Worm (Caenorhabditis elegans) whole organism, mixed stage, embryonic: Measurements from ENCODE around the gene tif-1A.

Experiments
- blmp-1 ChIP-seq: fragments of 150-350 bp; optimal IDR thresholded peaks from 2 replicates; lab custom pipeline; 2014; ENCODE audit warnings: missing biosample characterization, missing genetic modification characterization
- ceh-39 ChIP-seq: fragments of 150-350 bp; optimal IDR thresholded peaks from 2 replicates; lab custom pipeline; 2014; ENCODE audit warnings: missing biosample characterization, missing genetic modification characterization
- elt-1 ChIP-seq: sonication (generic microtip); optimal IDR thresholded peaks from 2 replicates; lab custom pipeline; 2017; ENCODE audit warnings: missing genetic modification characterization, mild to moderate bottlenecking, missing compliant biosample characterization, antibody characterized with exemption, moderate library complexity, borderline replicate concordance; ENCODE audit not compliant: insufficient read depth
- elt-3 ChIP-seq: fragments of 150-350 bp; optimal IDR thresholded peaks from 2 replicates; lab custom pipeline; 2014; ENCODE audit warnings: missing biosample characterization, missing genetic modification characterization
- lin-13 ChIP-seq: fragments of 150-350 bp; optimal IDR thresholded peaks from 2 replicates; lab custom pipeline; 2014; ENCODE audit warnings: missing biosample characterization, missing genetic modification characterization
- mab-5 ChIP-seq: fragments of 150-350 bp; optimal IDR thresholded peaks from 2 replicates; lab custom pipeline; 2014; ENCODE audit warnings: missing biosample characterization, missing genetic modification characterization
- nhr-12 ChIP-seq: fragments of 150-350 bp; optimal IDR thresholded peaks from 2 replicates; lab custom pipeline; 2014; ENCODE audit warnings: missing biosample characterization, missing genetic modification characterization
- nhr-28 ChIP-seq: fragments of 150-350 bp; optimal IDR thresholded peaks from 2 replicates; lab custom pipeline; 2014; ENCODE audit warnings: missing biosample characterization, missing genetic modification characterization
- nhr-76 ChIP-seq: sonication (generic microtip); optimal IDR thresholded peaks from 2 replicates; lab custom pipeline; 2017; ENCODE audit warnings: missing biosample characterization, missing genetic modification characterization
- pha-4 ChIP-seq: fragments of 150-350 bp; optimal IDR thresholded peaks from 2 replicates; lab custom pipeline; 2018; ENCODE audit warnings: missing biosample characterization, missing genetic modification reagents, missing genetic modification characterization
- unc-120 ChIP-seq: sonication (generic microtip); optimal IDR thresholded peaks from 2 replicates; lab custom pipeline; 2017; ENCODE audit warnings: missing genetic modification characterization, missing compliant biosample characterization; ENCODE audit not compliant: poor library complexity, severe bottlenecking
- unc-62 ChIP-seq: fragments of 150-350 bp; optimal IDR thresholded peaks from 2 replicates; lab custom pipeline; 2014; ENCODE audit warnings: missing biosample characterization, missing genetic modification reagents, missing genetic modification characterization
- ztf-11 ChIP-seq: fragments of 150-350 bp; optimal IDR thresholded peaks from 2 replicates; lab custom pipeline; 2014; ENCODE audit warnings: missing biosample characterization, missing genetic modification characterization

DNA sequence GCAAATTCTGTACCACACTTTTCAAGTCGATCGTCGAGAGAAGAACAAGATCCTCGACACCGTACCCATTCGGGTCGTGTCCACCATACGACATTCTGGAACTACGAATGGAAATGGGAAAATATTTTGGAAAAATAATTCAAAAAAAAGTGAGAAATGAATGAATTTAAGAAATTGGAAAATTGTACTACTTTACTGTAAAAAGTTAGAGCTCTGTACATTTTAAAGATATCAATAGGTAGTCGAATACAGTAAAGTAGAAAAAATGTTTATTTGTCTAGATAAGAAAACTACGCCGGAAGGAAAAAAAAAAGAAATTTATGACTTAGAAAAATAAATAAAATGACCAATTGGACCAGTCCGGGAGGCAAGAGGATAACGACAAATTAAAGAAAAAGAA, 32.8 kb upstream of the tif-1A start, which contains the start of gene hum-5:
- no peak for TF ChIP-seq pha-4 (tag; lab: Kevin White, UChicago)
- no peak for TF ChIP-seq elt-1 (tag; lab: Kevin White, UChicago)
- no peak for TF ChIP-seq ztf-11
- no peak for TF ChIP-seq nhr-76 (tag; lab: Kevin White, UChicago)
- TF ChIP-seq unc-62 (GFP tag; lab: Kevin White, UChicago), result no peak
- TF ChIP-seq ceh-39 (tag; lab: Kevin White, UChicago), result no peak
- no peak for TF ChIP-seq blmp-1 (tag; lab: Kevin White, UChicago)
- no peak for TF ChIP-seq unc-120 (tag; lab: Kevin White, UChicago)
- no peak for TF ChIP-seq nhr-12 (tag; lab: Kevin White, UChicago)
- TF ChIP-seq elt-3 (tag; lab: Kevin White, UChicago), result no peak
- no peak for TF ChIP-seq lin-13 (tag; lab: Kevin White, UChicago)
- TF ChIP-seq nhr-28 (tag; lab: Kevin White, UChicago), result no peak
- no peak for TF ChIP-seq mab-5 (tag; lab: Kevin White, UChicago)
